Fruit fly (Drosophila melanogaster) S2 (cell line): ENCODE measurements around the gene Lcp65Ab1.

Experiments
- CG8478 ChIP-seq: fragments of >200 bp; optimal IDR thresholded peaks from 2 replicates; lab custom pipeline; 2018
- CTCF ChIP-seq, 2 experiments: fragments of >200 bp; optimal IDR thresholded peaks; 2 replicates each; lab custom pipeline; 2018

DNA sequence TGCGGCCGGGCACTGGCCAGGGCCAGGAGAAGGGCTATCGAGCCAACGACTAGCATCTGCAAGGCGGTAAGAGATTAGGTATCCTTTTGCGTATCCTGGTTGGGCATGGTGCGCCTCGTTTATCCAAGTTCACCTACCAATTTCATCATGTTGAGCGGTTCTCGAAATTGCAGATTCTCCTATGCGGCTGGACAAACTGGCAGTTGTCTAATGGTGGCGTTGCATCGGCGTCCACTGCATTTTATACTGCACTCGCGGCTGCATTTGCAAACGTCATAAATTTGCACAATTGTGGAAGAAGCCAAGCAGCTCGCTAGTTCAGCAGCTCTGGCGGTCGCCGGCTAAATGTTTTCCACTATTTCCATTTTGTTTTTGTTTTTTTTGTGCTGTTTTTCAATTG, 3.2 kb downstream of the Lcp65Ab1 start, which contains the start of gene Acp65Aa:
- TF ChIP-seq CTCF (optimal IDR thresholded peaks at IDR 0.05; lab: Kevin White, UChicago) (no peak), CG8478 (lab: Kevin White, UChicago) (no peak)
